Fruit fly (Drosophila melanogaster): Measurements from ENCODE around the gene Rsph3.

DNA sequence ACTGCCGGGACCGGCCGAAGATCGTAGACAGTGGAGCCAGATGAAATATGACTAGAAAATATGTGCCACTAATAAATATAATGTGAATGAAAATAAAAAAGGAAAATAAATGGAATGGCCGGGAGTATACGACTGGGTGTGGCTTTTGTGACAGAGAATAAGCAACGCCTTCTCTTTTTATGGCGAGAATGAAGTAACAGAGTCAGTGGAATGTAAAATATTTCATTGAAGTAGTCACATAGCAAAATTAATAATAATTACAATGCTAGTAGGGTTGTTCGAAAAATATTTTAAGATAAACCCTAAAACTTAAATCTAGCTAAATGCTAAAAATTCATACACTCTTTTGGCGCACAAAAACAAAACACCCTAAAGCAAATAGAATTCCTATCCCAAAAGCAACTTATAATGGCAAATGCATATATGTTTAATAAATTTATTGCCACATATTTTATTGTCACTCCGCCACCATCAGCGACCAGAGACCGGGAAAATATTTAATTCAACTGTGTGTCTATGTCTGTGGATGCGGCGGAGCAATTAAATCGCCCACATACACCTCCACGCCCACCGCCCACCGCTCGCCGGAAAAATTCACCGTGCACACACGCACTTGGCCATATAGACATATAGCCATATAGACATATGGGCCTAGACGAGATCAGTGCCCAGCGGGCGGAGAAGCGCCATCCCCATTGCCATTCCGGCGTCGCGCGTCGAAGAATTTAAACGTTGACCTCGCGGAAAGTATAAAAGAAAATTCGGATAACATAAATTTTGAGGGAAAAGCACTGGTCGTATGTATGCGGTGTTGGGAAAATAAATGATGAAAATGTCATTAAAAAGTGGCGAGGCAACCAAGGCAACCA is 56.1 kb downstream of the Rsph3 start:
- TF ChIP-seq D1 (tag; optimal IDR thresholded peaks at IDR 0.05): no peak
- TF ChIP-seq CG12605 (GFP tag; IDR thresholded peaks at IDR 0.05): no peak

Measured in whole organism, pupa.